Worm (Caenorhabditis elegans): ENCODE results near the gene epic-1.

- TF ChIP-seq mbf-1 (tag; optimal IDR thresholded peaks at IDR 0.05) (no peak), nhr-237 (tag; optimal IDR thresholded peaks at IDR 0.05) (no peak), ama-1 (optimal IDR thresholded peaks at IDR 0.05) (no peak), mab-5 (tag; optimal IDR thresholded peaks at IDR 0.05) (no peak), nhr-12 (tag; optimal IDR thresholded peaks at IDR 0.05) (no peak), lsy-2 (tag; optimal IDR thresholded peaks at IDR 0.05) (no peak), nhr-11 (tag; optimal IDR thresholded peaks at IDR 0.05) (no peak), egl-27 (tag; optimal IDR thresholded peaks at IDR 0.05) (no peak), ztf-11 (tag; optimal IDR thresholded peaks at IDR 0.05) (no peak), ztf-4 (tag; optimal IDR thresholded peaks at IDR 0.05) (no peak), lin-39 (tag; optimal IDR thresholded peaks at IDR 0.05) (no peak), ZK546.5 (tag; optimal IDR thresholded peaks at IDR 0.05) (no peak)
Measured at ce11 chrIV:17432223-17432826, 39.4 kb downstream of the epic-1 start.

Data from whole organism, L2 larva.